Worm (Caenorhabditis elegans): ENCODE data around the gene nhr-198.

DNA sequence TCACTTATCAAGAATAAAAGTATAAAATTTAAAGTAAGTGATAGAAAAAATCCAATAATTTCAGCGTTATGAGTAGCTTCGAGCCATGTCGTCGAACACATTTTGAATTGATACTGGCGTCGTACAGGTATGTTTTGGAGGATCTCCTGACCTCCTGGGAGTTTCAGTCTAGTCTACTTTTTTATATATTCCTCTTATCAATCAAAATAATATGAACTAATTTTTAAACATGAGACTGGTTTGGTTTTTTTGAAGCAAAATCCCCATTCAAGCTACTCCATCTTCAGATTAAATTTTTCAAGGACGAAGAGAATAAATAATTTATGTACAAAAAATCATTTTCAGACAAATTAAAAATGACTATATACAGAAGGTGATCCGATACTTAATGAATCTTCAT is 18.1 kb downstream of the nhr-198 start, which contains the start of gene str-101:
- TF ChIP-seq nhr-20 (tag; optimal IDR thresholded peaks at IDR 0.05) (no peak), swsn-7 (tag; optimal IDR thresholded peaks at IDR 0.05) (no peak), lin-35 (GFP tag; optimal IDR thresholded peaks at IDR 0.05) (no peak), zag-1 (tag; optimal IDR thresholded peaks at IDR 0.05) (no peak), unc-86 (tag; optimal IDR thresholded peaks at IDR 0.05) (no peak), unc-98 (GFP tag; IDR thresholded peaks at IDR 0.05) (no peak), blmp-1 (tag; optimal IDR thresholded peaks at IDR 0.05) (no peak), snpc-4 (tag; optimal IDR thresholded peaks at IDR 0.05) (no peak), skn-1 (tag; optimal IDR thresholded peaks at IDR 0.05) (no peak), elt-3 (tag; optimal IDR thresholded peaks at IDR 0.05) (no peak)
